Fruit fly (Drosophila melanogaster) whole organism, embryonic: ENCODE results near the gene CG5087.

Experiments used
- Aef1 ChIP-seq: fragments of 200-800 bp; sonication (Bioruptor generic); IDR thresholded peaks from 3 replicates; pipeline ENCODE4 v1.3.6; 2022; ENCODE audit warnings: missing biosample characterization, missing genetic modification characterization
- Atf-2 ChIP-seq: fragments of 200-800 bp; sonication (Bioruptor generic); optimal IDR thresholded peaks from 2 replicates; lab custom pipeline; 2016; ENCODE audit warnings: missing biosample characterization, missing genetic modification characterization
- Atf6 ChIP-seq: fragments of 200-800 bp; sonication (Bioruptor generic); IDR thresholded peaks from 2 replicates; pipeline ENCODE4 v1.3.6; 2022; ENCODE audit warnings: missing biosample characterization, missing genetic modification characterization
- CG10366 ChIP-seq: fragments of 200-800 bp; sonication (Bioruptor generic); IDR thresholded peaks from 2 replicates; pipeline ENCODE4 v1.3.6; 2022; ENCODE audit warnings: missing biosample characterization, missing genetic modification characterization
- CG10565 ChIP-seq: fragments of 200-800 bp; sonication (Bioruptor generic); optimal IDR thresholded peaks from 3 replicates; lab custom pipeline; 2016; ENCODE audit warnings: missing biosample characterization, mild to moderate bottlenecking, missing genetic modification characterization
- CG11093 ChIP-seq: fragments of 200-800 bp; sonication (Bioruptor generic); IDR thresholded peaks from 3 replicates; pipeline ENCODE4 v1.3.6; 2022; ENCODE audit warnings: missing biosample characterization, missing genetic modification characterization
- CG11456 ChIP-seq: fragments of 200-800 bp; sonication (Bioruptor generic); IDR thresholded peaks from 3 replicates; pipeline ENCODE4 v1.3.6; 2022; ENCODE audit warnings: missing biosample characterization, missing genetic modification characterization
- CG12744 ChIP-seq: fragments of 200-800 bp; sonication (Bioruptor generic); optimal IDR thresholded peaks from 2 replicates; lab custom pipeline; 2016; ENCODE audit warnings: missing biosample characterization, missing genetic modification characterization
- CG13624 ChIP-seq: fragments of 200-800 bp; sonication (Bioruptor generic); optimal IDR thresholded peaks from 2 replicates; lab custom pipeline; 2016; ENCODE audit warnings: missing biosample characterization, missing genetic modification characterization
- CG14441 ChIP-seq: fragments of 200-800 bp; sonication (Bioruptor generic); IDR thresholded peaks from 2 replicates; pipeline ENCODE4 v1.3.6; 2022; ENCODE audit warnings: missing biosample characterization, missing genetic modification characterization
- CG1647 ChIP-seq: fragments of 200-800 bp; sonication (Bioruptor generic); optimal IDR thresholded peaks from 3 replicates; lab custom pipeline; 2016; ENCODE audit warnings: missing biosample characterization, missing genetic modification characterization
- CG17328 ChIP-seq: fragments of 200-800 bp; sonication (Bioruptor generic); IDR thresholded peaks from 2 replicates; pipeline ENCODE4 v1.3.6; 2022; ENCODE audit warnings: missing biosample characterization, missing genetic modification characterization
- CG2202 ChIP-seq: fragments of 200-800 bp; sonication (Bioruptor generic); optimal IDR thresholded peaks from 2 replicates; lab custom pipeline; 2018; ENCODE audit warnings: missing biosample characterization, mild to moderate bottlenecking, missing genetic modification characterization
- CG32772 ChIP-seq: fragments of 200-800 bp; sonication (Bioruptor generic); IDR thresholded peaks from 2 replicates; pipeline ENCODE4 v1.3.6; 2022; ENCODE audit warnings: missing biosample characterization, missing genetic modification characterization
- CG43689 ChIP-seq: fragments of 200-800 bp; sonication (Bioruptor generic); IDR thresholded peaks from 2 replicates; pipeline ENCODE4 v1.3.6; 2022; ENCODE audit warnings: missing biosample characterization, missing genetic modification characterization
- CG4404 ChIP-seq: fragments of 200-800 bp; sonication (Bioruptor generic); IDR thresholded peaks from 2 replicates; pipeline ENCODE4 v1.3.6; 2022; ENCODE audit warnings: missing biosample characterization, missing genetic modification characterization
- CG6272 ChIP-seq: fragments of 200-800 bp; sonication (Bioruptor generic); IDR thresholded peaks from 2 replicates; pipeline ENCODE4 v1.3.6; 2022; ENCODE audit warnings: missing biosample characterization, missing genetic modification characterization
- CG6689 ChIP-seq: fragments of 200-800 bp; sonication (Bioruptor generic); IDR thresholded peaks from 2 replicates; pipeline ENCODE4 v1.3.6; 2022; ENCODE audit warnings: missing biosample characterization, missing genetic modification characterization
- CG7786 ChIP-seq: fragments of 200-800 bp; sonication (Bioruptor generic); optimal IDR thresholded peaks from 2 replicates; lab custom pipeline; 2016; ENCODE audit warnings: missing biosample characterization, missing genetic modification characterization
- CG8290 ChIP-seq, 3 experiments: fragments of 200-800 bp; sonication (Bioruptor generic); optimal IDR thresholded peaks; 2 replicates each; lab custom pipeline; 2016 to 2019; ENCODE audit warnings: missing biosample characterization in 3 of 3, missing genetic modification characterization in 3 of 3, mild to moderate bottlenecking in 2 of 3, moderate library complexity in 1 of 3
- CG8388 ChIP-seq: fragments of 200-800 bp; sonication (Bioruptor generic); optimal IDR thresholded peaks from 2 replicates; lab custom pipeline; 2019; ENCODE audit warnings: missing biosample characterization, mild to moderate bottlenecking, missing genetic modification characterization, moderate library complexity
- E2f2 ChIP-seq: fragments of 200-800 bp; sonication (Bioruptor generic); IDR thresholded peaks from 2 replicates; pipeline ENCODE4 v1.3.6; 2022; ENCODE audit warnings: missing biosample characterization, missing genetic modification characterization
- Max ChIP-seq: fragments of 200-800 bp; sonication (Bioruptor generic); optimal IDR thresholded peaks from 2 replicates; lab custom pipeline; 2016; ENCODE audit warnings: missing biosample characterization, mild to moderate bottlenecking, missing genetic modification characterization
- Mes4 ChIP-seq: fragments of 200-800 bp; sonication (Bioruptor generic); optimal IDR thresholded peaks from 2 replicates; lab custom pipeline; 2016; ENCODE audit warnings: missing biosample characterization, missing genetic modification characterization
- Side ChIP-seq: fragments of 200-800 bp; sonication (Bioruptor generic); optimal IDR thresholded peaks from 2 replicates; lab custom pipeline; 2016; ENCODE audit warnings: missing biosample characterization, missing genetic modification characterization
- Sin3A ChIP-seq: fragments of >200 bp; optimal IDR thresholded peaks from 2 replicates; lab custom pipeline; 2018
- YL-1 ChIP-seq: fragments of 200-800 bp; sonication (Bioruptor generic); optimal IDR thresholded peaks from 3 replicates; lab custom pipeline; 2017; ENCODE audit warnings: missing biosample characterization, mild to moderate bottlenecking, missing genetic modification characterization
- ara ChIP-seq: fragments of 200-800 bp; sonication (Bioruptor generic); IDR thresholded peaks from 2 replicates; pipeline ENCODE4 v1.3.6; 2022; ENCODE audit warnings: missing biosample characterization, missing genetic modification characterization
- az2 ChIP-seq: fragments of 200-800 bp; sonication (Bioruptor generic); optimal IDR thresholded peaks from 3 replicates; lab custom pipeline; 2016; ENCODE audit warnings: missing biosample characterization, missing genetic modification characterization
- bab2 ChIP-seq: fragments of 200-800 bp; sonication (Bioruptor generic); optimal IDR thresholded peaks from 2 replicates; lab custom pipeline; 2016; ENCODE audit warnings: missing biosample characterization, missing genetic modification characterization
- bigmax ChIP-seq: fragments of 200-800 bp; sonication (Bioruptor generic); optimal IDR thresholded peaks from 2 replicates; lab custom pipeline; 2018; ENCODE audit warnings: missing biosample characterization, mild to moderate bottlenecking, missing genetic modification characterization
- cad ChIP-seq: fragments of >200 bp; optimal IDR thresholded peaks from 2 replicates; lab custom pipeline; 2017; ENCODE audit warnings: missing biosample characterization, missing genetic modification characterization
- chinmo ChIP-seq: fragments of 200-800 bp; sonication (Bioruptor generic); IDR thresholded peaks from 4 replicates; pipeline ENCODE4 v1.3.6; 2022; ENCODE audit warnings: missing biosample characterization, missing genetic modification characterization; ENCODE audit not compliant: partially characterized antibody
- dati ChIP-seq: fragments of 200-800 bp; sonication (Bioruptor generic); IDR thresholded peaks from 2 replicates; pipeline ENCODE4 v1.3.6; 2022; ENCODE audit warnings: missing biosample characterization, missing genetic modification characterization
- esg ChIP-seq: fragments of 200-800 bp; sonication (Bioruptor generic); conservative IDR thresholded peaks from 2 replicates; pipeline ENCODE4 v1.3.6; 2022; ENCODE audit warnings: missing biosample characterization, missing genetic modification characterization
- eyg ChIP-seq: fragments of 200-800 bp; sonication (Bioruptor generic); optimal IDR thresholded peaks from 3 replicates; lab custom pipeline; 2016; ENCODE audit warnings: missing biosample characterization, missing genetic modification characterization
- fd3F ChIP-seq: fragments of 200-800 bp; sonication (Bioruptor generic); optimal IDR thresholded peaks from 2 replicates; lab custom pipeline; 2018; ENCODE audit warnings: missing biosample characterization, mild to moderate bottlenecking, missing genetic modification characterization, moderate library complexity
- gfzf ChIP-seq: fragments of 200-800 bp; sonication (Bioruptor generic); optimal IDR thresholded peaks from 2 replicates; lab custom pipeline; 2016; ENCODE audit warnings: missing biosample characterization, mild to moderate bottlenecking, missing genetic modification characterization, moderate library complexity
- h ChIP-seq: fragments of >200 bp; optimal IDR thresholded peaks from 2 replicates; lab custom pipeline; 2017
- jumu ChIP-seq: fragments of 200-800 bp; sonication (Bioruptor generic); optimal IDR thresholded peaks from 3 replicates; lab custom pipeline; 2016; ENCODE audit warnings: missing biosample characterization, missing genetic modification characterization
- lov ChIP-seq, 2 experiments: fragments of 200-800 bp in 1 of 2; fragments of >200 bp in 1 of 2; sonication (Bioruptor generic) in 1 of 2; IDR thresholded peaks in 1 of 2; optimal IDR thresholded peaks in 1 of 2; 2 replicates in 1 of 2; 3 replicates in 1 of 2; pipeline versions ENCODE4 v1.3.6 to Lab custom; 2017 to 2022; ENCODE audit warnings: missing biosample characterization in 1 of 2, missing genetic modification characterization in 1 of 2
- nerfin-2 ChIP-seq: fragments of 200-800 bp; sonication (Bioruptor generic); IDR thresholded peaks from 2 replicates; pipeline ENCODE4 v1.3.6; 2022; ENCODE audit warnings: missing biosample characterization, missing genetic modification characterization; ENCODE audit not compliant: partially characterized antibody
- otp ChIP-seq: fragments of 200-800 bp; sonication (Bioruptor generic); IDR thresholded peaks from 3 replicates; pipeline ENCODE4, ENCODE4 v1.3.6; 2022; ENCODE audit warnings: missing biosample characterization, missing genetic modification characterization
- pita ChIP-seq: fragments of 200-800 bp; sonication (Bioruptor generic); optimal IDR thresholded peaks from 2 replicates; lab custom pipeline; 2017; ENCODE audit warnings: missing biosample characterization, mild to moderate bottlenecking, missing genetic modification characterization
- sc ChIP-seq, 3 experiments: fragments of >200 bp in 2 of 3; fragments of 200-800 bp in 1 of 3; sonication (Bioruptor generic) in 1 of 3; optimal IDR thresholded peaks; 2 replicates in 2 of 3; 3 replicates in 1 of 3; lab custom pipeline; 2017; ENCODE audit warnings: mild to moderate bottlenecking in 1 of 3, missing biosample characterization in 1 of 3, missing genetic modification characterization in 1 of 3, missing genetic modification reagents in 1 of 3
- seq ChIP-seq: fragments of 200-800 bp; sonication (Bioruptor generic); IDR thresholded peaks from 2 replicates; pipeline ENCODE4 v1.3.6; 2022; ENCODE audit warnings: missing biosample characterization, missing genetic modification characterization
- tgo ChIP-seq: fragments of 200-800 bp; sonication (Bioruptor generic); IDR thresholded peaks from 3 replicates; pipeline ENCODE4 v1.3.6; 2022; ENCODE audit warnings: missing biosample characterization, missing genetic modification characterization
- tna ChIP-seq: fragments of 200-800 bp; sonication (Bioruptor generic); IDR thresholded peaks from 2 replicates; pipeline ENCODE4 v1.3.6; 2022; ENCODE audit warnings: missing biosample characterization, missing genetic modification characterization; ENCODE audit not compliant: partially characterized antibody
- vnd ChIP-seq: fragments of 200-800 bp; sonication (Bioruptor generic); IDR thresholded peaks from 3 replicates; pipeline ENCODE4 v1.3.6; 2022; ENCODE audit warnings: missing biosample characterization, missing genetic modification characterization; ENCODE audit not compliant: partially characterized antibody
- z ChIP-seq: fragments of 200-800 bp; sonication (Bioruptor generic); IDR thresholded peaks from 3 replicates; pipeline ENCODE4 v1.3.6; 2022; ENCODE audit warnings: missing biosample characterization, missing genetic modification characterization

Gene CG5087

DNA sequence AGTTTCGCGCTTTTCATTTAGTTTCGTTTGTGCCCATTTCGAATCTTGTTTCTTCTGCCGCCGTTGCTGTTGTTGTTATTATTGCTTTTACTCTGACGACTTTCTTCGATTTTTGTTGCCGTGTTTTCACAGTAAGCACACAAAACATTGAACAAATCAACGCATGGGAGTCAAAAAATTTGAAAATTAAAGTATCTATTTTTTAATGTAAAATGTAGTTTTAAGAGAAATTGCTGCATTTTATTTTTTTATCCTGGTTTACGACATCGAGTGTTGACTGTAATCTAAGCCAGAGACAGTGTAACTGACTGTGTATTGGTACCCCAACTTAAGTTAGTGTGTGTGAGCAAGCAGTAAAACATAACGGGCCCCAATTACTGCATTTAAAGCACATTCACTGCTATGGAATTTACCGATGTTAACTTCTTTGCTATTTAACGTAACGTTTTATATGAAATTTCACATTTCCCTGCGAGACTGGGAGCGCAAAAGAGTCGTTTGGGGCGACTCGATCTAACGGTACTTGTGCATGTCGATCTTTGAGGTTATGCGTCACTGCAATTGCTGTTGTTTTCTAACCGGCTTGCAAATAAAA is 1.7 kb upstream of the CG5087 start (continued):
- TF ChIP-seq CG8290 (GFP tag; optimal IDR thresholded peaks at IDR 0.05; lab: Kevin White, UChicago), result no peak
- no peak for TF ChIP-seq CG8290 (tag; optimal IDR thresholded peaks at IDR 0.05; lab: Kevin White, UChicago)
- peak; percentile 33 for TF ChIP-seq Max (GFP tag; lab: Kevin White, UChicago)
- peak; percentile 32 for TF ChIP-seq CG7786 (GFP tag; lab: Kevin White, UChicago)
- no peak for TF ChIP-seq bigmax (GFP tag; lab: Kevin White, UChicago)
- peak; percentile 74 for TF ChIP-seq CG14441 (GFP tag; lab: Robert Waterston, UW)
- TF ChIP-seq otp (GFP tag; lab: Robert Waterston, UW), result 0 out of 3 replicates have a peak, but pooled peaks have one; percentile 57
- TF ChIP-seq CG11093 (GFP tag; lab: Robert Waterston, UW), result peak; percentile 68; the same call in 2 of the 3 replicates
- no peak for TF ChIP-seq vnd (GFP tag; lab: Robert Waterston, UW)
- TF ChIP-seq CG1647 (GFP tag; lab: Kevin White, UChicago), result peak; percentile 48
- peak; percentile 44; the same call in 1 of the 3 replicates for TF ChIP-seq Aef1 (GFP tag; lab: Robert Waterston, UW)
- peak; percentile 80 for TF ChIP-seq ara (GFP tag; lab: Robert Waterston, UW)
- peak; percentile 36 for TF ChIP-seq jumu
- peak; percentile 82 for TF ChIP-seq CG17328
- no peak for TF ChIP-seq lov (optimal IDR thresholded peaks at IDR 0.05; lab: Kevin White, UChicago)
- peak; percentile 81 for TF ChIP-seq lov (GFP tag; IDR thresholded peaks at IDR 0.05; lab: Robert Waterston, UW)
- peak; percentile 79 for TF ChIP-seq az2
- TF ChIP-seq CG32772 (GFP tag; lab: Robert Waterston, UW), result peak; percentile 77
- TF ChIP-seq CG6272 (GFP tag; lab: Robert Waterston, UW), result 0 out of 2 replicates have a peak, but pooled peaks have one; percentile 42
- peak; percentile 67; the same call in 2 of the 3 replicates for TF ChIP-seq CG11456 (GFP tag; lab: Robert Waterston, UW)
- TF ChIP-seq dati (GFP tag; lab: Robert Waterston, UW), result 0 out of 2 replicates have a peak, but pooled peaks have one; percentile 3
- peak; percentile 57 for TF ChIP-seq seq (GFP tag; lab: Robert Waterston, UW)
- TF ChIP-seq Side (GFP tag; lab: Kevin White, UChicago), result peak; percentile 29
- peak; percentile 70 for TF ChIP-seq CG6689 (GFP tag; lab: Robert Waterston, UW)
- TF ChIP-seq Atf6 (GFP tag; lab: Robert Waterston, UW), result no peak
- TF ChIP-seq fd3F, result peak; percentile 27
- TF ChIP-seq Mes4 (GFP tag; lab: Kevin White, UChicago), result no peak
- TF ChIP-seq tgo (GFP tag; lab: Robert Waterston, UW), result peak; percentile 61; the same call in 2 of the 3 replicates
- peak; percentile 19 for TF ChIP-seq CG13624 (GFP tag; lab: Kevin White, UChicago)
- peak; percentile 66 for TF ChIP-seq bab2 (GFP tag; lab: Kevin White, UChicago)
- TF ChIP-seq esg (GFP tag; lab: Robert Waterston, UW), result peak; percentile 50
- no peak for TF ChIP-seq h (lab: Kevin White, UChicago)
- TF ChIP-seq Atf-2 (GFP tag; lab: Kevin White, UChicago), result no peak
- TF ChIP-seq YL-1 (GFP tag; lab: Kevin White, UChicago), result no peak
- no peak for TF ChIP-seq Sin3A (lab: Kevin White, UChicago)
- no peak for TF ChIP-seq CG10565 (GFP tag; lab: Kevin White, UChicago)
- TF ChIP-seq gfzf (GFP tag; lab: Kevin White, UChicago), result no peak
- TF ChIP-seq E2f2 (GFP tag; lab: Robert Waterston, UW), result peak; percentile 22; the same call in 1 of the 2 replicates
- TF ChIP-seq nerfin-2, result no peak
- no peak for TF ChIP-seq chinmo
- TF ChIP-seq pita, result no peak
- TF ChIP-seq CG8388 (GFP tag; lab: Kevin White, UChicago), result no peak
- TF ChIP-seq sc (optimal IDR thresholded peaks at IDR 0.05; lab: Kevin White, UChicago), result no peak
- TF ChIP-seq sc (GFP tag; optimal IDR thresholded peaks at IDR 0.05; lab: Kevin White, UChicago), result peak; percentile 57
- TF ChIP-seq CG12744, result peak; percentile 11
- TF ChIP-seq eyg (GFP tag; lab: Kevin White, UChicago), result no peak
- peak; percentile 65 for TF ChIP-seq CG10366 (GFP tag; lab: Robert Waterston, UW)
- TF ChIP-seq CG43689, result no peak
- peak; percentile 36; the same call in 1 of the 2 replicates for TF ChIP-seq CG4404 (GFP tag; lab: Robert Waterston, UW)
- no peak for TF ChIP-seq cad (GFP tag; lab: Kevin White, UChicago)
- no peak for TF ChIP-seq z (GFP tag; lab: Robert Waterston, UW)
- peak; percentile 10 for TF ChIP-seq CG2202 (tag; lab: Kevin White, UChicago)
- TF ChIP-seq tna, result no peak
